Worm (Caenorhabditis elegans): Measurements from ENCODE around the gene C06G4.6.

- TF ChIP-seq lsy-2 (tag; optimal IDR thresholded peaks at IDR 0.05) (no peak), snpc-4 (tag; optimal IDR thresholded peaks at IDR 0.05) (no peak), blmp-1 (tag; optimal IDR thresholded peaks at IDR 0.05) (no peak), pha-4 (tag; optimal IDR thresholded peaks at IDR 0.05) (no peak), elt-3 (tag; optimal IDR thresholded peaks at IDR 0.05) (no peak), nhr-237 (tag; optimal IDR thresholded peaks at IDR 0.05) (no peak), nhr-76 (tag; optimal IDR thresholded peaks at IDR 0.05) (no peak), ztf-11 (tag; optimal IDR thresholded peaks at IDR 0.05) (no peak), nhr-12 (tag; optimal IDR thresholded peaks at IDR 0.05) (no peak), nhr-28 (tag; optimal IDR thresholded peaks at IDR 0.05) (no peak)
These were observed 23.0 kb upstream of the C06G4.6 start for ce11 chrIII:7981233-7981632.
